Worm (Caenorhabditis elegans): ENCODE measurements around the gene mec-9.

DNA sequence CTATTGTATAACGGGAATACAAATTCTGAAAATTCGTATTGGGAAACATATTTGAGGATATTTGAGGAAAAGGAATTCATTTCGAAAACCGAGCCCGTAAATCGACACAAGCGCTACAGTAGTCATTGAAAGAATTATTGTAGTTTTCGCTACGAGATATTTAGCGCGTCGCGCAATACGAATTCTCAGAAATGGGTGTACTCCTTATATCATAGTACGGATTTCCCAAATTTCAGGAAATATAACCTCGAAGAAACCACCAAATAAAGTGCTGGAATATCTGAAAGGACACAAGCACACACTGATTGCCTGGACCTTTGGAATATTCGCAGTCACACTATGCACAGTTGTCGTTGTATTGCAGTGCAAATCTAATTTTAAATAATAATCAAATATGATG is 12.5 kb upstream of the mec-9 start:
- TF ChIP-seq ceh-45 (GFP tag; IDR thresholded peaks at IDR 0.05), result no peak
- TF ChIP-seq eyg-1 (tag; optimal IDR thresholded peaks at IDR 0.05), result no peak
- no peak for TF ChIP-seq F13H6.1 (tag; optimal IDR thresholded peaks at IDR 0.05)
- no peak for TF ChIP-seq ceh-18 (tag; optimal IDR thresholded peaks at IDR 0.05)
- TF ChIP-seq fkh-10 (GFP tag; optimal IDR thresholded peaks at IDR 0.05), result no peak
- TF ChIP-seq rnt-1 (tag; optimal IDR thresholded peaks at IDR 0.05), result no peak
- no peak for TF ChIP-seq pqm-1 (tag; optimal IDR thresholded peaks at IDR 0.05)
- TF ChIP-seq ama-1 (optimal IDR thresholded peaks at IDR 0.05), result no peak
- TF ChIP-seq npax-4 (tag; optimal IDR thresholded peaks at IDR 0.05), result no peak
- TF ChIP-seq ceh-22 (tag; optimal IDR thresholded peaks at IDR 0.05), result no peak

Data from whole organism, late embryonic.